Fruit fly (Drosophila melanogaster): Measurements from ENCODE around the gene mRpL11.

Gene mRpL11

DNA sequence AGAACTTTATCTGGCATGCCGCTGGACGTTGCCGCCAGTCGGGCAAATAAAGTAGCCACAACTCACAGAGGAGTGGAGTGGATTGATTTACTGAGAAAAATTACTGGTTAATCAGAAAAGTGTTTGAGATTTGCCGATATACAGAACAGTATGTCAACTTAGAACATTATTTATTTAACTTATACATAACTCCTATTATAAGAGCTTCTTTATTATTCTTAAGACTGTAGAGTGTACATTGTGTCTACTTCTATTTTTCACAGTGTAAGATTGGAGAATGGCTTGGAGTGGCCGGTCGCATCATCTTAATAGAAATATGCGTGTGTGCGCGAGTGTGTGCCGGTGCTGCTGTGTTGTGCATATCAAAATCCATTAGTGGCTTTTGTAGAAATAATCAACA, 41.0 kb upstream of the mRpL11 start (continued):
- TF ChIP-seq Sry-δ (GFP tag; optimal IDR thresholded peaks at IDR 0.05): no peak
- no peak for TF ChIP-seq H2.0 (GFP tag; IDR thresholded peaks at IDR 0.05)
- no peak for TF ChIP-seq Sin3A (optimal IDR thresholded peaks at IDR 0.05)
- TF ChIP-seq PHDP (tag; optimal IDR thresholded peaks at IDR 0.05): peak; percentile 53
- TF ChIP-seq gro (GFP tag; optimal IDR thresholded peaks at IDR 0.05): no peak
- no peak for TF ChIP-seq dimm (GFP tag; IDR thresholded peaks at IDR 0.05)
- no peak; the same call in 1 of the 2 replicates for TF ChIP-seq HLH3B (GFP tag; IDR thresholded peaks at IDR 0.05)
- TF ChIP-seq Hand (GFP tag; optimal IDR thresholded peaks at IDR 0.05): no peak
- no peak for TF ChIP-seq stc (GFP tag; IDR thresholded peaks at IDR 0.05)
- no peak for TF ChIP-seq Max (GFP tag; optimal IDR thresholded peaks at IDR 0.05)
- TF ChIP-seq Asciz (GFP tag; optimal IDR thresholded peaks at IDR 0.05): no peak
- TF ChIP-seq zf30C (GFP tag; optimal IDR thresholded peaks at IDR 0.05): no peak
- no peak for TF ChIP-seq CG7786 (GFP tag; optimal IDR thresholded peaks at IDR 0.05)
- peak; percentile 11 for TF ChIP-seq CG12769 (tag; optimal IDR thresholded peaks at IDR 0.05)
- no peak for TF ChIP-seq disco-r (GFP tag; optimal IDR thresholded peaks at IDR 0.05)
- TF ChIP-seq sqz (GFP tag; optimal IDR thresholded peaks at IDR 0.05): no peak
- no peak for TF ChIP-seq CG6765 (GFP tag; optimal IDR thresholded peaks at IDR 0.05)
- TF ChIP-seq hbn (GFP tag; IDR thresholded peaks at IDR 0.05; ENCODE audit: partially characterized antibody): no peak
- peak; percentile 68 for TF ChIP-seq Ssrp (tag; optimal IDR thresholded peaks at IDR 0.05)
- TF ChIP-seq abd-A (tag; optimal IDR thresholded peaks at IDR 0.05): no peak
- no peak for TF ChIP-seq croc (GFP tag; conservative IDR thresholded peaks at IDR 0.05)
- TF ChIP-seq exex (tag; optimal IDR thresholded peaks at IDR 0.05): no peak
- TF ChIP-seq Xrp1 (GFP tag; IDR thresholded peaks at IDR 0.05): peak; percentile 71
- TF ChIP-seq CG1024 (GFP tag; IDR thresholded peaks at IDR 0.05): no peak
- TF ChIP-seq sr (GFP tag; IDR thresholded peaks at IDR 0.05): no peak
- TF ChIP-seq Pdp1 (GFP tag; optimal IDR thresholded peaks at IDR 0.05): peak; percentile 17 to 31
- TF ChIP-seq Opbp (GFP tag; IDR thresholded peaks at IDR 0.05; ENCODE audit: partially characterized antibody): no peak
- no peak for TF ChIP-seq fu2 (GFP tag; optimal IDR thresholded peaks at IDR 0.05)
- TF ChIP-seq bigmax (GFP tag; optimal IDR thresholded peaks at IDR 0.05): no peak
- no peak; the same call in 1 of the 2 replicates for TF ChIP-seq Rx (GFP tag; IDR thresholded peaks at IDR 0.05)
- no peak for TF ChIP-seq CG34376 (GFP tag; optimal IDR thresholded peaks at IDR 0.05)
- peak; percentile 51 for TF ChIP-seq CG2202 (tag; optimal IDR thresholded peaks at IDR 0.05)
- peak; percentile 15 for TF ChIP-seq CG4820 (GFP tag; optimal IDR thresholded peaks at IDR 0.05)
- no peak for TF ChIP-seq CG3281 (GFP tag; optimal IDR thresholded peaks at IDR 0.05)
- no peak for TF ChIP-seq CG7372 (GFP tag; IDR thresholded peaks at IDR 0.05)
- TF ChIP-seq fd3F (GFP tag; optimal IDR thresholded peaks at IDR 0.05): no peak
- no peak for TF ChIP-seq shn (GFP tag; optimal IDR thresholded peaks at IDR 0.05)
- no peak for TF ChIP-seq CG15073 (GFP tag; optimal IDR thresholded peaks at IDR 0.05)
- TF ChIP-seq slbo (GFP tag; IDR thresholded peaks at IDR 0.05): 0 out of 2 replicates have a peak, but pooled peaks have one; percentile 24
- TF ChIP-seq CG12942 (GFP tag; optimal IDR thresholded peaks at IDR 0.05): no peak
- no peak for TF ChIP-seq Dad (GFP tag; optimal IDR thresholded peaks at IDR 0.05)
- TF ChIP-seq CG1602 (GFP tag; optimal IDR thresholded peaks at IDR 0.05): peak; percentile 50
- no peak for TF ChIP-seq knrl (GFP tag; IDR thresholded peaks at IDR 0.05; ENCODE audit: partially characterized antibody)
- TF ChIP-seq ken (GFP tag; IDR thresholded peaks at IDR 0.05): 0 out of 3 replicates have a peak, but pooled peaks have one; percentile 27
- no peak for TF ChIP-seq ro (GFP tag; IDR thresholded peaks at IDR 0.05)
- no peak for TF ChIP-seq CG3847 (GFP tag; IDR thresholded peaks at IDR 0.05)
- TF ChIP-seq BEAF-32 (GFP tag; optimal IDR thresholded peaks at IDR 0.05): no peak
- no peak for TF ChIP-seq hb (GFP tag; IDR thresholded peaks at IDR 0.05; ENCODE audit: partially characterized antibody)
- TF ChIP-seq bcd (GFP tag; optimal IDR thresholded peaks at IDR 0.05): no peak
- no peak for TF ChIP-seq Sry-β (GFP tag; optimal IDR thresholded peaks at IDR 0.05)
- no peak for TF ChIP-seq tin (GFP tag; optimal IDR thresholded peaks at IDR 0.05)
- TF ChIP-seq stwl (tag; optimal IDR thresholded peaks at IDR 0.05): no peak

Data from whole organism, embryonic.